Fruit fly (Drosophila melanogaster): Measurements from ENCODE around the gene pyd3.

Gene pyd3

dm6 chr3R:7722117-7722516 lies 27.8 kb downstream of the pyd3 start, which contains the start of gene CG2616 (continued):
- no peak for TF ChIP-seq CG1529 (GFP tag; optimal IDR thresholded peaks at IDR 0.05)

dm6 chr3R:7719990-7720389 lies 29.9 kb downstream of the pyd3 start:
- no peak for TF ChIP-seq Ets65A (GFP tag)
- TF ChIP-seq CG11695 (GFP tag; IDR thresholded peaks at IDR 0.05): peak; percentile 59; the same call in 2 of the 3 replicates
- peak; percentile 53 for TF ChIP-seq nerfin-1 (tag; optimal IDR thresholded peaks at IDR 0.05)

Data from whole organism, embryonic.